Worm (Caenorhabditis elegans) whole organism, mixed stage, embryonic: ENCODE data around the gene ucr-2.1.

Experiments used
- M03D4.4 ChIP-seq: sonication (generic microtip); optimal IDR thresholded peaks from 2 replicates; lab custom pipeline; 2017; ENCODE audit warnings: mild to moderate bottlenecking, missing genetic modification characterization, missing compliant biosample characterization
- bed-3 ChIP-seq: fragments of 200-800 bp; sonication (Bioruptor generic); optimal IDR thresholded peaks from 3 replicates; lab custom pipeline; 2018; ENCODE audit warnings: mild to moderate bottlenecking, missing genetic modification characterization, moderate library complexity, missing compliant biosample characterization
- blmp-1 ChIP-seq: fragments of 150-350 bp; optimal IDR thresholded peaks from 2 replicates; lab custom pipeline; 2014; ENCODE audit warnings: missing biosample characterization, missing genetic modification characterization
- ceh-39 ChIP-seq: fragments of 150-350 bp; optimal IDR thresholded peaks from 2 replicates; lab custom pipeline; 2014; ENCODE audit warnings: missing biosample characterization, missing genetic modification characterization
- ceh-43 ChIP-seq: fragments of 200-800 bp; sonication (Bioruptor generic); optimal IDR thresholded peaks from 2 replicates; lab custom pipeline; 2018; ENCODE audit warnings: mild to moderate bottlenecking, missing genetic modification characterization, moderate library complexity, missing compliant biosample characterization
- ceh-83 ChIP-seq: fragments of 200-800 bp; sonication (Bioruptor generic); optimal IDR thresholded peaks from 2 replicates; lab custom pipeline; 2018; ENCODE audit warnings: mild to moderate bottlenecking, missing genetic modification characterization, missing compliant biosample characterization
- ces-1 ChIP-seq: fragments of 150-350 bp; optimal IDR thresholded peaks from 2 replicates; lab custom pipeline; 2014; ENCODE audit warnings: missing biosample characterization, missing genetic modification reagents, missing genetic modification characterization
- elt-1 ChIP-seq: sonication (generic microtip); optimal IDR thresholded peaks from 2 replicates; lab custom pipeline; 2017; ENCODE audit warnings: missing genetic modification characterization, mild to moderate bottlenecking, missing compliant biosample characterization, antibody characterized with exemption, moderate library complexity, borderline replicate concordance; ENCODE audit not compliant: insufficient read depth
- elt-3 ChIP-seq: fragments of 150-350 bp; optimal IDR thresholded peaks from 2 replicates; lab custom pipeline; 2014; ENCODE audit warnings: missing biosample characterization, missing genetic modification characterization
- flh-1 ChIP-seq: fragments of 200-800 bp; sonication (Bioruptor generic); optimal IDR thresholded peaks from 2 replicates; lab custom pipeline; 2018; ENCODE audit warnings: mild to moderate bottlenecking, missing genetic modification characterization, moderate library complexity, missing compliant biosample characterization
- ham-2 ChIP-seq: fragments of 200-800 bp; sonication (Bioruptor generic); optimal IDR thresholded peaks from 2 replicates; lab custom pipeline; 2018; ENCODE audit warnings: mild to moderate bottlenecking, missing genetic modification characterization, missing compliant biosample characterization
- hlh-1 ChIP-seq: fragments of 150-350 bp; optimal IDR thresholded peaks from 2 replicates; lab custom pipeline; 2014; ENCODE audit warnings: missing biosample characterization, missing genetic modification reagents, missing genetic modification characterization
- lin-13 ChIP-seq: fragments of 150-350 bp; optimal IDR thresholded peaks from 2 replicates; lab custom pipeline; 2014; ENCODE audit warnings: missing biosample characterization, missing genetic modification characterization
- lin-32 ChIP-seq: fragments of 200-800 bp; sonication (Bioruptor generic); optimal IDR thresholded peaks from 2 replicates; lab custom pipeline; 2018; ENCODE audit warnings: mild to moderate bottlenecking, missing genetic modification characterization, missing compliant biosample characterization
- mab-5 ChIP-seq: fragments of 150-350 bp; optimal IDR thresholded peaks from 2 replicates; lab custom pipeline; 2014; ENCODE audit warnings: missing biosample characterization, missing genetic modification characterization
- mep-1 ChIP-seq: fragments of 150-350 bp; optimal IDR thresholded peaks from 2 replicates; lab custom pipeline; 2017; ENCODE audit warnings: missing biosample characterization, missing genetic modification reagents, missing genetic modification characterization, inconsistent platforms
- mls-2 ChIP-seq: sonication (generic microtip); optimal IDR thresholded peaks from 2 replicates; lab custom pipeline; 2016; ENCODE audit warnings: mild to moderate bottlenecking, missing genetic modification characterization, moderate library complexity, missing compliant biosample characterization
- nhr-12 ChIP-seq: fragments of 150-350 bp; optimal IDR thresholded peaks from 2 replicates; lab custom pipeline; 2014; ENCODE audit warnings: missing biosample characterization, missing genetic modification characterization
- nhr-2 ChIP-seq: fragments of 150-350 bp; optimal IDR thresholded peaks from 2 replicates; lab custom pipeline; 2014; ENCODE audit warnings: missing biosample characterization, missing genetic modification characterization
- nhr-237 ChIP-seq: fragments of 150-350 bp; optimal IDR thresholded peaks from 2 replicates; lab custom pipeline; 2014; ENCODE audit warnings: missing biosample characterization, missing genetic modification characterization
- nhr-28 ChIP-seq: fragments of 150-350 bp; optimal IDR thresholded peaks from 2 replicates; lab custom pipeline; 2014; ENCODE audit warnings: missing biosample characterization, missing genetic modification characterization
- nhr-76 ChIP-seq: sonication (generic microtip); optimal IDR thresholded peaks from 2 replicates; lab custom pipeline; 2017; ENCODE audit warnings: missing biosample characterization, missing genetic modification characterization
- pha-4 ChIP-seq: fragments of 150-350 bp; optimal IDR thresholded peaks from 2 replicates; lab custom pipeline; 2018; ENCODE audit warnings: missing biosample characterization, missing genetic modification reagents, missing genetic modification characterization
- sem-2 ChIP-seq: fragments of 200-800 bp; sonication (Bioruptor generic); optimal IDR thresholded peaks from 2 replicates; lab custom pipeline; 2018; ENCODE audit warnings: mild to moderate bottlenecking, missing genetic modification characterization, missing compliant biosample characterization
- snpc-4 ChIP-seq: fragments of 150-350 bp; optimal IDR thresholded peaks from 2 replicates; lab custom pipeline; 2014; ENCODE audit warnings: missing biosample characterization, missing genetic modification characterization
- sptf-1 ChIP-seq: sonication (generic microtip); optimal IDR thresholded peaks from 2 replicates; lab custom pipeline; 2017; ENCODE audit warnings: mild to moderate bottlenecking, missing genetic modification characterization, moderate library complexity, missing compliant biosample characterization
- tbx-8 ChIP-seq: fragments of 200-800 bp; sonication (Bioruptor generic); optimal IDR thresholded peaks from 2 replicates; lab custom pipeline; 2018; ENCODE audit warnings: mild to moderate bottlenecking, missing genetic modification characterization, moderate library complexity, missing compliant biosample characterization
- unc-120 ChIP-seq: sonication (generic microtip); optimal IDR thresholded peaks from 2 replicates; lab custom pipeline; 2017; ENCODE audit warnings: missing genetic modification characterization, missing compliant biosample characterization; ENCODE audit not compliant: poor library complexity, severe bottlenecking
- unc-39 ChIP-seq: fragments of 150-350 bp; optimal IDR thresholded peaks from 2 replicates; lab custom pipeline; 2014; ENCODE audit warnings: missing biosample characterization, missing genetic modification characterization
- unc-62 ChIP-seq: fragments of 150-350 bp; optimal IDR thresholded peaks from 2 replicates; lab custom pipeline; 2014; ENCODE audit warnings: missing biosample characterization, missing genetic modification reagents, missing genetic modification characterization
- zip-8 ChIP-seq: fragments of 150-350 bp; optimal IDR thresholded peaks from 2 replicates; lab custom pipeline; 2014; ENCODE audit warnings: missing biosample characterization, missing genetic modification characterization
- ztf-11 ChIP-seq: fragments of 150-350 bp; optimal IDR thresholded peaks from 2 replicates; lab custom pipeline; 2014; ENCODE audit warnings: missing biosample characterization, missing genetic modification characterization

The ucr-2.1 gene

ce11 chrX:11982065-11982464 lies 36.2 kb upstream of the ucr-2.1 start, which contains the start of gene nhr-167:
nhr-167 (minus strand) TSS chrX:11982085.
- TF ChIP-seq M03D4.4 (tag; lab: Kevin White, UChicago) (no peak), pha-4 (tag; lab: Kevin White, UChicago) (no peak), ces-1 (GFP tag; lab: Kevin White, UChicago) (no peak), flh-1 (GFP tag; lab: Kevin White, UChicago) (no peak), nhr-76 (tag; lab: Kevin White, UChicago) (no peak), nhr-28 (tag; lab: Kevin White, UChicago) (no peak), unc-120 (tag; lab: Kevin White, UChicago) (no peak), ztf-11 (no peak), nhr-12 (tag; lab: Kevin White, UChicago) (no peak), snpc-4 (no peak), sptf-1 (tag; lab: Kevin White, UChicago) (no peak), elt-3 (tag; lab: Kevin White, UChicago) (no peak), unc-62 (no peak)

- TF ChIP-seq flh-1 (GFP tag; lab: Kevin White, UChicago) (no peak), nhr-76 (tag; lab: Kevin White, UChicago) (no peak), elt-1 (tag; lab: Kevin White, UChicago) (no peak), ceh-39 (tag; lab: Kevin White, UChicago) (no peak), hlh-1 (no peak), mls-2 (tag; lab: Kevin White, UChicago) (no peak), lin-32 (GFP tag; lab: Kevin White, UChicago) (no peak)
- TF ChIP-seq, all 35 proteins: peak for 0
Measured at ce11 chrX:11983576-11984061, 34.6 kb upstream of the ucr-2.1 start, which contains the start of gene C49F5.3. C49F5.3 (minus strand) TSS chrX:11983626.

ce11 chrX:11985887-11986286 lies 32.3 kb upstream of the ucr-2.1 start, which contains the start of gene C49F5.5:
C49F5.5 (plus strand) TSS chrX:11986187.
- TF ChIP-seq unc-62 (no peak), zip-8 (tag; lab: Kevin White, UChicago) (no peak), ztf-11 (no peak), lin-32 (GFP tag; lab: Kevin White, UChicago) (no peak), ces-1 (GFP tag; lab: Kevin White, UChicago) (no peak), unc-39 (tag; lab: Kevin White, UChicago) (no peak), nhr-76 (tag; lab: Kevin White, UChicago) (no peak), nhr-2 (tag; lab: Kevin White, UChicago) (no peak), M03D4.4 (tag; lab: Kevin White, UChicago) (no peak), mls-2 (tag; lab: Kevin White, UChicago) (no peak), pha-4 (tag; lab: Kevin White, UChicago) (no peak), sptf-1 (tag; lab: Kevin White, UChicago) (no peak), mep-1 (tag; lab: Kevin White, UChicago) (no peak), tbx-8 (GFP tag; lab: Kevin White, UChicago) (no peak), bed-3 (GFP tag; lab: Kevin White, UChicago) (no peak), elt-3 (tag; lab: Kevin White, UChicago) (no peak), ceh-43 (no peak), ham-2 (GFP tag; lab: Kevin White, UChicago) (no peak), nhr-237 (no peak), hlh-1 (no peak)

ce11 chrX:11987900-11988364 lies 30.3 kb upstream of the ucr-2.1 start, which contains the start of gene C49F5.6:
C49F5.6 (plus strand) TSS chrX:11988314.
- TF ChIP-seq mls-2 (tag; lab: Kevin White, UChicago): no peak
- TF ChIP-seq mab-5 (tag; lab: Kevin White, UChicago): no peak
- TF ChIP-seq nhr-76 (tag; lab: Kevin White, UChicago): no peak
- no peak for TF ChIP-seq sem-2 (GFP tag; lab: Kevin White, UChicago)
- no peak for TF ChIP-seq bed-3 (GFP tag; lab: Kevin White, UChicago)
- TF ChIP-seq nhr-28 (tag; lab: Kevin White, UChicago): no peak
- TF ChIP-seq hlh-1: no peak
- no peak for TF ChIP-seq ceh-83 (GFP tag; lab: Kevin White, UChicago)
- no peak for TF ChIP-seq sptf-1 (tag; lab: Kevin White, UChicago)
- no peak for TF ChIP-seq snpc-4
- TF ChIP-seq lin-13: no peak
- TF ChIP-seq lin-32 (GFP tag; lab: Kevin White, UChicago): no peak
- TF ChIP-seq nhr-237: no peak
- TF ChIP-seq pha-4 (tag; lab: Kevin White, UChicago): no peak
- no peak for TF ChIP-seq blmp-1 (tag; lab: Kevin White, UChicago)
- no peak for TF ChIP-seq ztf-11
- TF ChIP-seq ceh-39 (tag; lab: Kevin White, UChicago): no peak
